Fruit fly (Drosophila melanogaster): ENCODE data around the gene comt.

dm6 chrX:13282717-13283116, 23.9 kb downstream of the comt start:
- TF ChIP-seq Blimp-1 (GFP tag; optimal IDR thresholded peaks at IDR 0.05) (no peak), CG6808 (GFP tag; optimal IDR thresholded peaks at IDR 0.05) (no peak), Eip93F (GFP tag; optimal IDR thresholded peaks at IDR 0.05) (no peak), CG3919 (GFP tag; optimal IDR thresholded peaks at IDR 0.05) (no peak), CG10669 (GFP tag; optimal IDR thresholded peaks at IDR 0.05) (no peak), CG10631 (GFP tag; optimal IDR thresholded peaks at IDR 0.05) (no peak), Eip75B (GFP tag; optimal IDR thresholded peaks at IDR 0.05) (no peak), Hr39 (GFP tag; optimal IDR thresholded peaks at IDR 0.05) (no peak), CG8319 (GFP tag; optimal IDR thresholded peaks at IDR 0.05) (no peak), CG9139 (GFP tag; optimal IDR thresholded peaks at IDR 0.05) (no peak), fd59A (GFP tag; optimal IDR thresholded peaks at IDR 0.05) (no peak), fkh (GFP tag; optimal IDR thresholded peaks at IDR 0.05) (no peak), esn (GFP tag; optimal IDR thresholded peaks at IDR 0.05) (no peak)
